Worm (Caenorhabditis elegans) whole organism, L3 larva: ENCODE results near the gene fmo-4.

Experiments used
- lin-39 ChIP-seq: fragments of 150-350 bp; optimal IDR thresholded peaks from 2 replicates; lab custom pipeline; 2018; ENCODE audit warnings: missing biosample characterization, missing genetic modification reagents, missing genetic modification characterization
- nfya-1 ChIP-seq: sonication (generic microtip); optimal IDR thresholded peaks from 2 replicates; lab custom pipeline; 2017; ENCODE audit warnings: missing genetic modification characterization, mild to moderate bottlenecking, missing compliant biosample characterization, antibody characterized with exemption, moderate library complexity; ENCODE audit not compliant: insufficient read depth
- nhr-77 ChIP-seq: fragments of 150-350 bp; optimal IDR thresholded peaks from 2 replicates; lab custom pipeline; 2014; ENCODE audit warnings: missing biosample characterization, missing genetic modification characterization
- snpc-4 ChIP-seq: fragments of 150-350 bp; optimal IDR thresholded peaks from 2 replicates; lab custom pipeline; 2014; ENCODE audit warnings: missing biosample characterization, missing genetic modification characterization
- unc-62 ChIP-seq: fragments of 150-350 bp; sonication (generic microtip); optimal IDR thresholded peaks from 4 replicates; lab custom pipeline; 2014; ENCODE audit warnings: missing biosample characterization, missing genetic modification reagents, missing genetic modification characterization
- zag-1 ChIP-seq: fragments of 150-350 bp; optimal IDR thresholded peaks from 2 replicates; lab custom pipeline; 2014; ENCODE audit warnings: missing biosample characterization, missing genetic modification characterization

- TF ChIP-seq nfya-1 (tag; lab: Kevin White, UChicago) (no peak), zag-1 (no peak), snpc-4 (tag; lab: Kevin White, UChicago) (no peak), lin-39 (tag; lab: Kevin White, UChicago) (no peak), nhr-77 (tag; lab: Kevin White, UChicago) (no peak), unc-62 (GFP tag; lab: Kevin White, UChicago) (no peak)
Observed at ce11 chrV:13608486-13608885, 2.0 kb upstream of the fmo-4 start.
